Fruit fly (Drosophila melanogaster): Measurements from ENCODE around the gene shep.
A peak's percentile ranks its signal among the peaks of the same experiment; 100 is the strongest.

shep gene

dm6 chr3L:5243236-5243635 is 34.5 kb downstream of the shep start (continued):
- TF ChIP-seq lmd (GFP tag; IDR thresholded peaks at IDR 0.05) (peak; percentile 53; the same call in 1 of the 2 replicates), al (GFP tag; IDR thresholded peaks at IDR 0.05) (no peak), CG14441 (GFP tag; IDR thresholded peaks at IDR 0.05) (peak; percentile 57; the same call in 1 of the 2 replicates), toy (GFP tag; IDR thresholded peaks at IDR 0.05) (no peak), dmrt11E (tag; optimal IDR thresholded peaks at IDR 0.05) (peak; percentile 30), lab (GFP tag; optimal IDR thresholded peaks at IDR 0.05) (peak; percentile 55), HLH3B (GFP tag; IDR thresholded peaks at IDR 0.05) (peak; percentile 43; the same call in 1 of the 2 replicates), Hr51 (GFP tag; optimal IDR thresholded peaks at IDR 0.05) (peak in 1 of 2 experiments; percentile 40), CG11456 (GFP tag; IDR thresholded peaks at IDR 0.05) (no peak), CG12942 (GFP tag; optimal IDR thresholded peaks at IDR 0.05) (peak; percentile 20), CG2678 (tag; optimal IDR thresholded peaks at IDR 0.05) (peak; percentile 41), HHEX (GFP tag; optimal IDR thresholded peaks at IDR 0.05) (peak; percentile 31), ERR (GFP tag; optimal IDR thresholded peaks at IDR 0.05) (no peak), CG1602 (GFP tag; optimal IDR thresholded peaks at IDR 0.05) (peak; percentile 17), CG17802 (tag; optimal IDR thresholded peaks at IDR 0.05) (peak; percentile 30), CG14050 (GFP tag; IDR thresholded peaks at IDR 0.05) (peak; percentile 36; the same call in 1 of the 3 replicates), Chrac-16 (GFP tag; optimal IDR thresholded peaks at IDR 0.05) (peak; percentile 2), CG1233 (GFP tag; optimal IDR thresholded peaks at IDR 0.05) (no peak), CG3163 (GFP tag; optimal IDR thresholded peaks at IDR 0.05) (no peak), D19A (tag; optimal IDR thresholded peaks at IDR 0.05) (no peak), CG14667 (GFP tag; IDR thresholded peaks at IDR 0.05) (peak; percentile 42), CG4424 (GFP tag; optimal IDR thresholded peaks at IDR 0.05) (peak; percentile 25), cad (GFP tag; optimal IDR thresholded peaks at IDR 0.05) (no peak), vvl (GFP tag; IDR thresholded peaks at IDR 0.05) (peak; percentile 73), CG17359 (tag; optimal IDR thresholded peaks at IDR 0.05) (peak; percentile 45), CG1024 (GFP tag; IDR thresholded peaks at IDR 0.05) (peak; percentile 46; the same call in 1 of the 2 replicates), Nf-YA (GFP tag; IDR thresholded peaks at IDR 0.05) (0 out of 2 replicates have a peak, but pooled peaks have one; percentile 30), CG12659 (GFP tag; optimal IDR thresholded peaks at IDR 0.05) (peak; percentile 6), CG17385 (GFP tag; optimal IDR thresholded peaks at IDR 0.05) (peak; percentile 22), CG32767 (GFP tag; IDR thresholded peaks at IDR 0.05) (peak; percentile 38; the same call in 1 of the 2 replicates), CG7839 (tag; optimal IDR thresholded peaks at IDR 0.05) (peak; percentile 68), CG11504 (tag; optimal IDR thresholded peaks at IDR 0.05) (peak; percentile 68), prd (optimal IDR thresholded peaks at IDR 0.05) (no peak), prd (GFP tag; IDR thresholded peaks at IDR 0.05) (peak; percentile 72; the same call in 2 of the 3 replicates)

- no peak for TF ChIP-seq kni (GFP tag; optimal IDR thresholded peaks at IDR 0.05)
- TF ChIP-seq CG17385 (GFP tag; optimal IDR thresholded peaks at IDR 0.05), result no peak
- TF ChIP-seq CG16863 (GFP tag; optimal IDR thresholded peaks at IDR 0.05), result no peak
- no peak for TF ChIP-seq CG17829 (tag; optimal IDR thresholded peaks at IDR 0.05)
- TF ChIP-seq CG11695 (GFP tag; IDR thresholded peaks at IDR 0.05), result no peak
- TF ChIP-seq CG32532 (GFP tag; IDR thresholded peaks at IDR 0.05), result no peak
Observed at dm6 chr3L:5234183-5234582, 43.6 kb downstream of the shep start, which contains the start of gene CG4669. Gene CG4669, plus strand, starts transcription at chr3L:5234483.

dm6 chr3L:5230012-5230411 is 47.7 kb downstream of the shep start:
- TF ChIP-seq danr (GFP tag; IDR thresholded peaks at IDR 0.05) (no peak), Ets65A (GFP tag) (peak; percentile 57), CG33557 (GFP tag; optimal IDR thresholded peaks at IDR 0.05) (no peak), NK7.1 (GFP tag; optimal IDR thresholded peaks at IDR 0.05) (no peak), CG9437 (GFP tag; optimal IDR thresholded peaks at IDR 0.05) (no peak), PHDP (tag; optimal IDR thresholded peaks at IDR 0.05) (no peak), vvl (GFP tag; IDR thresholded peaks at IDR 0.05) (no peak), dpn (GFP tag; optimal IDR thresholded peaks at IDR 0.05) (no peak), CG11247 (GFP tag; IDR thresholded peaks at IDR 0.05) (no peak), sens (GFP tag) (peak; percentile 50), Side (GFP tag; optimal IDR thresholded peaks at IDR 0.05) (no peak)

Measured in whole organism, embryonic.